Worm (Caenorhabditis elegans) whole organism, L4/young adult: ENCODE results near the gene C36C9.12.

ENCODE experiments used
- W03F9.2 ChIP-seq: fragments of 150-350 bp; optimal IDR thresholded peaks from 2 replicates; lab custom pipeline; 2014; ENCODE audit warnings: missing biosample characterization, missing genetic modification characterization
- dao-5 ChIP-seq: sonication (generic microtip); optimal IDR thresholded peaks from 2 replicates; lab custom pipeline; 2016; ENCODE audit warnings: missing genotype, missing genetic modification characterization, moderate library complexity, missing compliant biosample characterization
- him-1 ChIP-seq: sonication (generic microtip); optimal IDR thresholded peaks from 2 replicates; lab custom pipeline; 2016; ENCODE audit warnings: missing genotype, missing genetic modification reagents, missing genetic modification characterization, missing compliant biosample characterization

DNA sequence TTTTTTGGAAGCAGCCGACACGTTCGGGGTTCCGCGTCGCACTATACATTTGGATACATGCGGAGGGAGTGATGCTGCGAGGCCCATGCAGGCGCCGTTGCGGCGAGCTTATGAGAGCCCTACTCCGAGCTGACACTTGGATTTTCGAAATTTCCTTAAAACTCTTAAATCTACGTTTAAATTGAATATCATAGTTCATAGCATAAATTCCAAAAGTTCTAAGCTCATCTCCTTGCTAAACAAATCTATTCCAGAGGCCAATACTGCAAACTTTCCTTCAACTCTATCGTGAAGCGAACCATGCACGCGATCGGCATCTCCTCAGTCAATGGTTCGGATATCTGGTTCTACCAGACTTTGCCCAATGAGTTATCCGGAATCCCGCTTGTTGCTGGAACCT, 39.7 kb upstream of the C36C9.12 start, which contains the start of gene dgn-3:
- TF ChIP-seq him-1 (tag; lab: Kevin White, UChicago) (no peak), W03F9.2 (tag; lab: Kevin White, UChicago) (no peak), dao-5 (tag; lab: Kevin White, UChicago) (no peak)
